Fruit fly (Drosophila melanogaster): ENCODE data around the gene CG3191.
A peak's percentile ranks its signal among the peaks of the same experiment; 100 is the strongest.

CG3191 gene

dm6 chrX:2297428-2298200 lies 45.8 kb upstream of the CG3191 start (continued):
- TF ChIP-seq nom (GFP tag; optimal IDR thresholded peaks at IDR 0.05) (peak; percentile 74), cas (GFP tag; IDR thresholded peaks at IDR 0.05) (peak; percentile 90), CG34376 (GFP tag; optimal IDR thresholded peaks at IDR 0.05) (peak; percentile 92), Poxn (GFP tag; IDR thresholded peaks at IDR 0.05) (peak; percentile 89), CG1647 (GFP tag; optimal IDR thresholded peaks at IDR 0.05) (peak; percentile 99), CG16813 (GFP tag; IDR thresholded peaks at IDR 0.05; ENCODE audit: partially characterized antibody) (no peak), gsb (GFP tag; IDR thresholded peaks at IDR 0.05) (peak; percentile 96), Tbp (GFP tag; optimal IDR thresholded peaks at IDR 0.05) (no peak), Hr51 (GFP tag; optimal IDR thresholded peaks at IDR 0.05) (peak; percentile 98), CG10979 (tag; optimal IDR thresholded peaks at IDR 0.05) (peak; percentile 97), prd (optimal IDR thresholded peaks at IDR 0.05) (no peak), prd (GFP tag; IDR thresholded peaks at IDR 0.05) (peak; percentile 99), CG17568 (GFP tag; optimal IDR thresholded peaks at IDR 0.05) (peak; percentile 97), hkb (optimal IDR thresholded peaks at IDR 0.05) (no peak), hkb (GFP tag; IDR thresholded peaks at IDR 0.05) (peak; percentile 99), Neu2 (GFP tag; optimal IDR thresholded peaks at IDR 0.05; ENCODE audit: borderline replicate concordance) (peak; percentile 86), tll (GFP tag; optimal IDR thresholded peaks at IDR 0.05) (peak in 1 of 2 experiments; percentile 25), toy (GFP tag; IDR thresholded peaks at IDR 0.05) (peak; percentile 93), sqz (GFP tag; optimal IDR thresholded peaks at IDR 0.05) (peak; percentile 97), CG18262 (tag; optimal IDR thresholded peaks at IDR 0.05) (peak; percentile 98), aop (GFP tag; IDR thresholded peaks at IDR 0.05) (peak; percentile 96), CG4424 (GFP tag; optimal IDR thresholded peaks at IDR 0.05) (peak; percentile 99), Hr39 (optimal IDR thresholded peaks at IDR 0.05) (no peak), Lhr (GFP tag; optimal IDR thresholded peaks at IDR 0.05) (peak; percentile 97), Chrac-16 (GFP tag; optimal IDR thresholded peaks at IDR 0.05) (peak; percentile 99), scrt (GFP tag; optimal IDR thresholded peaks at IDR 0.05) (peak; percentile 96), CG16815 (GFP tag; optimal IDR thresholded peaks at IDR 0.05) (peak; percentile 97), CG11695 (GFP tag; IDR thresholded peaks at IDR 0.05) (peak; percentile 97), CG10431 (GFP tag; optimal IDR thresholded peaks at IDR 0.05) (peak; percentile 95), dmrt11E (tag; optimal IDR thresholded peaks at IDR 0.05) (peak; percentile 93), NK7.1 (GFP tag; optimal IDR thresholded peaks at IDR 0.05) (peak; percentile 97), Asciz (GFP tag; optimal IDR thresholded peaks at IDR 0.05) (peak; percentile 99), trh (GFP tag; optimal IDR thresholded peaks at IDR 0.05) (peak; percentile 96), bbx (GFP tag; IDR thresholded peaks at IDR 0.05; ENCODE audit: partially characterized antibody) (no peak; the same call in 1 of the 2 replicates), unc-4 (GFP tag; IDR thresholded peaks at IDR 0.05; ENCODE audit: partially characterized antibody) (no peak), ro (GFP tag; IDR thresholded peaks at IDR 0.05) (peak; percentile 95), D19B (GFP tag; optimal IDR thresholded peaks at IDR 0.05) (peak; percentile 89), CG1529 (GFP tag; optimal IDR thresholded peaks at IDR 0.05) (peak; percentile 99), CG17912 (GFP tag; optimal IDR thresholded peaks at IDR 0.05) (peak; percentile 97), CG6683 (GFP tag; optimal IDR thresholded peaks at IDR 0.05) (peak; percentile 97), Ada2b (GFP tag; IDR thresholded peaks at IDR 0.05) (peak; percentile 98), lbe (GFP tag; optimal IDR thresholded peaks at IDR 0.05) (peak; percentile 70), BtbVII (GFP tag; optimal IDR thresholded peaks at IDR 0.05) (peak; percentile 98), ash1 (GFP tag; optimal IDR thresholded peaks at IDR 0.05) (peak; percentile 92), ap (GFP tag; IDR thresholded peaks at IDR 0.05) (peak; percentile 98), Vsx1 (GFP tag; optimal IDR thresholded peaks at IDR 0.05) (peak; percentile 94), CG30431 (GFP tag; optimal IDR thresholded peaks at IDR 0.05) (peak; percentile 98), Mes4 (GFP tag; optimal IDR thresholded peaks at IDR 0.05) (peak; percentile 98), Dip3 (GFP tag; optimal IDR thresholded peaks at IDR 0.05) (peak; percentile 98)

All from whole organism, embryonic.